Worm (Caenorhabditis elegans): ENCODE measurements around the gene gpa-8.

DNA sequence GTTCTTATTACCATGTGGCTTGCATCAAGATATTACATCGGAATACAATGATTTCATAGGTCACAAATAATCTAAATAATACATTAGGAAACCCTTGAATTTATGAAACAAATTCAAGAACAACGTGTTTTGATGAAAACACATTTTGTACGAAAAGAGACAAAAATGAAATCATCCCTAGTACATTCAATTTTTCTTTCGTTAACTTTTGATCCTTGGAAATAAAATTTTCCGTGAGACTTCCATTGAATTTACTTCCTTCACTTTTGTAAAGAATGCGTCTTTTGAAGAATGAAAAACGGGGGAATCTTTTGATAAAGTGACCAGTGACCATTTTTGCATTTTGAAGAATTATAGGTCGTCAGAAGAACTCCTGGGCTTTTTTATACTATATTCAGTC, 33.5 kb upstream of the gpa-8 start:
- TF ChIP-seq zip-11 (GFP tag; IDR thresholded peaks at IDR 0.05): no peak
- no peak for TF ChIP-seq egl-27 (tag; optimal IDR thresholded peaks at IDR 0.05)
- TF ChIP-seq daf-19 (GFP tag; conservative IDR thresholded peaks at IDR 0.05): no peak
- TF ChIP-seq pha-4 (GFP tag; IDR thresholded peaks at IDR 0.05): no peak
- TF ChIP-seq pha-4 (tag; optimal IDR thresholded peaks at IDR 0.05): no peak
- no peak for TF ChIP-seq nhr-77 (tag; optimal IDR thresholded peaks at IDR 0.05)
- TF ChIP-seq ceh-28 (tag; optimal IDR thresholded peaks at IDR 0.05): no peak
- TF ChIP-seq unc-62 (GFP tag; optimal IDR thresholded peaks at IDR 0.05 in 1 of 2): no peak
- no peak for TF ChIP-seq unc-62 (tag; optimal IDR thresholded peaks at IDR 0.05)
- no peak for TF ChIP-seq Y5F2A.4 (GFP tag; optimal IDR thresholded peaks at IDR 0.05)
- no peak for TF ChIP-seq saeg-2 (GFP tag; IDR thresholded peaks at IDR 0.05)
- TF ChIP-seq snpc-4 (tag; optimal IDR thresholded peaks at IDR 0.05): no peak
- no peak for TF ChIP-seq nhr-76 (tag; optimal IDR thresholded peaks at IDR 0.05)
- no peak for TF ChIP-seq nhr-10 (tag; optimal IDR thresholded peaks at IDR 0.05)
